Fruit fly (Drosophila melanogaster) whole organism, prepupa: Measurements from ENCODE around the gene gce.

ENCODE experiments used
- Blimp-1 ChIP-seq: fragments of 200-800 bp; sonication (Bioruptor generic); optimal IDR thresholded peaks from 3 replicates; lab custom pipeline; 2017; ENCODE audit warnings: missing biosample characterization, missing genetic modification characterization, mild to moderate bottlenecking, moderate library complexity, missing genetic modification reagents
- CG10631 ChIP-seq: fragments of 200-800 bp; sonication (Bioruptor generic); optimal IDR thresholded peaks from 2 replicates; lab custom pipeline; 2016; ENCODE audit warnings: missing biosample characterization, missing genetic modification characterization
- CG10669 ChIP-seq: fragments of 200-800 bp; sonication (Bioruptor generic); optimal IDR thresholded peaks from 3 replicates; lab custom pipeline; 2018; ENCODE audit warnings: missing biosample characterization, mild to moderate bottlenecking, missing genetic modification characterization, moderate library complexity
- CG11294 ChIP-seq: fragments of 200-800 bp; sonication (Bioruptor generic); IDR thresholded peaks from 2 replicates; pipeline ENCODE4 v1.3.6; 2022; ENCODE audit warnings: missing biosample characterization, missing genetic modification characterization
- CG11902 ChIP-seq: fragments of 200-800 bp; sonication (Bioruptor generic); optimal IDR thresholded peaks from 3 replicates; lab custom pipeline; 2016; ENCODE audit warnings: missing biosample characterization, missing genetic modification characterization
- CG15336 ChIP-seq: fragments of 200-800 bp; sonication (Bioruptor generic); IDR thresholded peaks from 2 replicates; pipeline ENCODE4 v1.3.6; 2022; ENCODE audit warnings: missing biosample characterization, missing genetic modification characterization
- CG1621 ChIP-seq: fragments of 200-800 bp; sonication (Bioruptor generic); optimal IDR thresholded peaks from 3 replicates; lab custom pipeline; 2018; ENCODE audit warnings: missing biosample characterization, mild to moderate bottlenecking, missing genetic modification characterization
- CG3032 ChIP-seq: fragments of 200-800 bp; optimal IDR thresholded peaks from 2 replicates; lab custom pipeline; 2019; ENCODE audit warnings: missing biosample characterization, mild to moderate bottlenecking, missing genetic modification characterization, moderate library complexity
- CG31627 ChIP-seq: fragments of 200-800 bp; sonication (Bioruptor generic); optimal IDR thresholded peaks from 3 replicates; lab custom pipeline; 2016; ENCODE audit warnings: missing biosample characterization, missing genetic modification characterization
- CG32006 ChIP-seq: fragments of 200-800 bp; sonication (Bioruptor generic); optimal IDR thresholded peaks from 3 replicates; lab custom pipeline; 2017; ENCODE audit warnings: missing biosample characterization, mild to moderate bottlenecking, missing genetic modification characterization
- CG34406 ChIP-seq: fragments of 200-800 bp; sonication (Bioruptor generic); optimal IDR thresholded peaks from 3 replicates; lab custom pipeline; 2016; ENCODE audit warnings: missing biosample characterization, missing genetic modification characterization
- CG3919 ChIP-seq: fragments of 200-800 bp; sonication (Bioruptor generic); optimal IDR thresholded peaks from 3 replicates; lab custom pipeline; 2016; ENCODE audit warnings: missing biosample characterization, missing genetic modification characterization
- CG4318 ChIP-seq: fragments of 200-800 bp; sonication (Bioruptor generic); optimal IDR thresholded peaks from 3 replicates; lab custom pipeline; 2017; ENCODE audit warnings: missing biosample characterization, mild to moderate bottlenecking, missing genetic modification characterization
- CG6276 ChIP-seq: fragments of 200-800 bp; sonication (Bioruptor generic); optimal IDR thresholded peaks from 2 replicates; lab custom pipeline; 2017; ENCODE audit warnings: missing biosample characterization, mild to moderate bottlenecking, missing genetic modification characterization
- CG6792 ChIP-seq: fragments of 200-800 bp; sonication (Bioruptor generic); optimal IDR thresholded peaks from 3 replicates; lab custom pipeline; 2016; ENCODE audit warnings: missing biosample characterization, missing genetic modification characterization
- CG6808 ChIP-seq: fragments of 200-800 bp; sonication (Bioruptor generic); optimal IDR thresholded peaks from 3 replicates; lab custom pipeline; 2017; ENCODE audit warnings: missing biosample characterization, missing genetic modification characterization, mild to moderate bottlenecking, moderate library complexity, missing genetic modification reagents
- CG6854 ChIP-seq: fragments of 200-800 bp; sonication (Bioruptor generic); optimal IDR thresholded peaks from 2 replicates; lab custom pipeline; 2017; ENCODE audit warnings: missing biosample characterization, mild to moderate bottlenecking, missing genetic modification characterization
- CG7368 ChIP-seq: fragments of 200-800 bp; sonication (Bioruptor generic); optimal IDR thresholded peaks from 3 replicates; lab custom pipeline; 2016; ENCODE audit warnings: missing biosample characterization, missing genetic modification characterization
- CG8119 ChIP-seq: fragments of 200-800 bp; sonication (Bioruptor generic); IDR thresholded peaks from 3 replicates; pipeline ENCODE4 v1.3.6; 2022; ENCODE audit warnings: missing biosample characterization, missing genetic modification characterization
- CG8319 ChIP-seq: fragments of 200-800 bp; sonication (Bioruptor generic); optimal IDR thresholded peaks from 3 replicates; lab custom pipeline; 2016; ENCODE audit warnings: missing biosample characterization, missing genetic modification characterization
- Eip78C ChIP-seq: fragments of 200-800 bp; sonication (Bioruptor generic); peaks from one replicate; lab custom pipeline; 2016; ENCODE audit warnings: missing biosample characterization, missing genetic modification characterization
- Eip93F ChIP-seq: fragments of 200-800 bp; sonication (Bioruptor generic); optimal IDR thresholded peaks from 2 replicates; lab custom pipeline; 2016; ENCODE audit warnings: missing biosample characterization, mild to moderate bottlenecking, missing genetic modification characterization
- Ets21C ChIP-seq: fragments of 200-800 bp; sonication (Bioruptor generic); optimal IDR thresholded peaks from 3 replicates; lab custom pipeline; 2016; ENCODE audit warnings: missing biosample characterization, missing genetic modification characterization
- Gug ChIP-seq: fragments of 200-800 bp; sonication (Bioruptor generic); IDR thresholded peaks from 2 replicates; pipeline ENCODE4 v1.3.6; 2022; ENCODE audit warnings: missing biosample characterization, missing genetic modification characterization
- Hr39 ChIP-seq: fragments of 200-800 bp; sonication (Bioruptor generic); optimal IDR thresholded peaks from 2 replicates; lab custom pipeline; 2016; ENCODE audit warnings: missing biosample characterization, missing genetic modification characterization
- Hr4 ChIP-seq: fragments of 200-800 bp; sonication (Bioruptor generic); optimal IDR thresholded peaks from 3 replicates; lab custom pipeline; 2016; ENCODE audit warnings: missing biosample characterization, missing genetic modification characterization
- Lpt ChIP-seq: fragments of 200-800 bp; sonication (Bioruptor generic); optimal IDR thresholded peaks from 3 replicates; lab custom pipeline; 2016; ENCODE audit warnings: missing biosample characterization, missing genetic modification characterization
- Met ChIP-seq: fragments of 200-800 bp; sonication (Bioruptor generic); optimal IDR thresholded peaks from 3 replicates; lab custom pipeline; 2016; ENCODE audit warnings: missing biosample characterization, missing genetic modification characterization
- OdsH ChIP-seq: fragments of 200-800 bp; sonication (Bioruptor generic); optimal IDR thresholded peaks from 3 replicates; lab custom pipeline; 2016; ENCODE audit warnings: missing biosample characterization, missing genetic modification characterization
- Sox102F ChIP-seq: fragments of 200-800 bp; sonication (Bioruptor generic); optimal IDR thresholded peaks from 2 replicates; lab custom pipeline; 2016; ENCODE audit warnings: missing biosample characterization, mild to moderate bottlenecking, missing genetic modification characterization
- Sox14 ChIP-seq: fragments of 200-800 bp; sonication (Bioruptor generic); optimal IDR thresholded peaks from 3 replicates; lab custom pipeline; 2016; ENCODE audit warnings: missing biosample characterization, missing genetic modification characterization
- Sox15 ChIP-seq: fragments of 200-800 bp; sonication (Bioruptor generic); optimal IDR thresholded peaks from 3 replicates; lab custom pipeline; 2016; ENCODE audit warnings: missing biosample characterization, missing genetic modification characterization
- achi ChIP-seq: fragments of 200-800 bp; sonication (Bioruptor generic); optimal IDR thresholded peaks from 3 replicates; lab custom pipeline; 2016; ENCODE audit warnings: missing biosample characterization, missing genetic modification characterization
- acj6 ChIP-seq: fragments of 200-800 bp; sonication (Bioruptor generic); optimal IDR thresholded peaks from 3 replicates; lab custom pipeline; 2016; ENCODE audit warnings: missing biosample characterization, missing genetic modification characterization
- cyc ChIP-seq: fragments of 200-800 bp; sonication (Bioruptor generic); optimal IDR thresholded peaks from 3 replicates; lab custom pipeline; 2016; ENCODE audit warnings: missing biosample characterization, missing genetic modification characterization
- dsx ChIP-seq: fragments of 200-800 bp; optimal IDR thresholded peaks from 3 replicates; lab custom pipeline; 2019; ENCODE audit warnings: missing biosample characterization, mild to moderate bottlenecking, missing genetic modification characterization, moderate library complexity; ENCODE audit not compliant: poor library complexity, severe bottlenecking
- esn ChIP-seq: fragments of 200-800 bp; sonication (Bioruptor generic); optimal IDR thresholded peaks from 2 replicates; lab custom pipeline; 2016; ENCODE audit warnings: missing biosample characterization, mild to moderate bottlenecking, missing genetic modification characterization, moderate library complexity
- fd85E ChIP-seq: fragments of 200-800 bp; sonication (Bioruptor generic); optimal IDR thresholded peaks from 3 replicates; lab custom pipeline; 2016; ENCODE audit warnings: missing biosample characterization, missing genetic modification characterization
- fkh ChIP-seq: fragments of 200-800 bp; sonication (Bioruptor generic); optimal IDR thresholded peaks from 3 replicates; lab custom pipeline; 2017; ENCODE audit warnings: missing biosample characterization, mild to moderate bottlenecking, missing genetic modification characterization, moderate library complexity
- lz ChIP-seq: fragments of 200-800 bp; sonication (Bioruptor generic); optimal IDR thresholded peaks from 3 replicates; lab custom pipeline; 2016; ENCODE audit warnings: missing biosample characterization, missing genetic modification characterization
- net ChIP-seq: fragments of 200-800 bp; sonication (Bioruptor generic); optimal IDR thresholded peaks from 3 replicates; lab custom pipeline; 2016; ENCODE audit warnings: missing biosample characterization, missing genetic modification characterization
- pdm3 ChIP-seq: fragments of 200-800 bp; sonication (Bioruptor generic); optimal IDR thresholded peaks from 3 replicates; lab custom pipeline; 2016; ENCODE audit warnings: missing biosample characterization, missing genetic modification characterization
- spab ChIP-seq: fragments of 200-800 bp; sonication (Bioruptor generic); optimal IDR thresholded peaks from 2 replicates; lab custom pipeline; 2017; ENCODE audit warnings: missing biosample characterization, mild to moderate bottlenecking, missing genetic modification characterization, missing genetic modification reagents
- svp ChIP-seq: fragments of 200-800 bp; sonication (Bioruptor generic); peaks from one replicate; lab custom pipeline; 2016; ENCODE audit warnings: missing biosample characterization, missing genetic modification characterization

The gce gene

dm6 chrX:15333066-15333874, 35.7 kb downstream of the gce start, which contains the start of the genes CG9114 and HDAC6 (continued):
- TF ChIP-seq CG10631 (GFP tag; lab: Kevin White, UChicago) (no peak), OdsH (GFP tag; lab: Kevin White, UChicago) (no peak), CG7368 (peak; percentile 0), CG6792 (GFP tag; lab: Kevin White, UChicago) (peak; percentile 12), fd85E (GFP tag; lab: Kevin White, UChicago) (no peak), spab (GFP tag; lab: Kevin White, UChicago) (no peak), lz (GFP tag; lab: Kevin White, UChicago) (peak; percentile 10), CG11294 (no peak), CG1621 (tag; lab: Kevin White, UChicago) (no peak), CG34406 (peak; percentile 3), dsx (GFP tag; lab: Kevin White, UChicago) (peak; percentile 51), Sox15 (GFP tag; lab: Kevin White, UChicago) (no peak), net (GFP tag; lab: Kevin White, UChicago) (peak; percentile 19)
- TF ChIP-seq, all 60 proteins: peak for 19

dm6 chrX:15334999-15335398, 37.4 kb downstream of the gce start:
- TF ChIP-seq CG32006 (GFP tag; lab: Kevin White, UChicago) (no peak), CG34406 (no peak), Eip78C (GFP tag; lab: Kevin White, UChicago) (peak; percentile 36), CG7368 (no peak), CG6854 (GFP tag; lab: Kevin White, UChicago) (no peak), Sox102F (GFP tag; lab: Kevin White, UChicago) (no peak), svp (GFP tag; lab: Kevin White, UChicago) (peak; percentile 94)

- TF ChIP-seq Met (GFP tag; lab: Kevin White, UChicago) = peak; percentile 42
- TF ChIP-seq net (GFP tag; lab: Kevin White, UChicago) = no peak
- peak; percentile 20 for TF ChIP-seq CG31627 (GFP tag; lab: Kevin White, UChicago)
- no peak for TF ChIP-seq CG3919
- no peak for TF ChIP-seq CG6276 (GFP tag; lab: Kevin White, UChicago)
- TF ChIP-seq Eip93F (GFP tag; lab: Kevin White, UChicago) = no peak
- TF ChIP-seq acj6 = no peak
- TF ChIP-seq fkh (GFP tag; lab: Kevin White, UChicago) = no peak
- TF ChIP-seq Sox14 (GFP tag; lab: Kevin White, UChicago) = peak; percentile 4
- TF ChIP-seq CG6792 (GFP tag; lab: Kevin White, UChicago) = peak; percentile 1
- TF ChIP-seq CG10669 (GFP tag; lab: Kevin White, UChicago) = no peak
- no peak for TF ChIP-seq CG8119 (GFP tag; lab: Robert Waterston, UW)
- no peak for TF ChIP-seq CG15336
- no peak for TF ChIP-seq Sox15 (GFP tag; lab: Kevin White, UChicago)
- no peak for TF ChIP-seq CG10631 (GFP tag; lab: Kevin White, UChicago)
- TF ChIP-seq Ets21C (GFP tag; lab: Kevin White, UChicago) = peak; percentile 19
- TF ChIP-seq svp (GFP tag; lab: Kevin White, UChicago) = peak; percentile 98
- TF ChIP-seq CG11902 (GFP tag; lab: Kevin White, UChicago) = no peak
- TF ChIP-seq CG11294 = no peak
- TF ChIP-seq achi (GFP tag; lab: Kevin White, UChicago) = no peak
- TF ChIP-seq pdm3 (GFP tag; lab: Kevin White, UChicago) = no peak
- peak; percentile 38 for TF ChIP-seq lz (GFP tag; lab: Kevin White, UChicago)
- no peak for TF ChIP-seq Lpt (GFP tag; lab: Kevin White, UChicago)
- no peak for TF ChIP-seq Hr4 (GFP tag; lab: Kevin White, UChicago)
- TF ChIP-seq Blimp-1 = no peak
- no peak for TF ChIP-seq CG7368
- no peak for TF ChIP-seq Sox102F (GFP tag; lab: Kevin White, UChicago)
- TF ChIP-seq cyc (GFP tag; lab: Kevin White, UChicago) = peak; percentile 3
- no peak for TF ChIP-seq Gug
- no peak for TF ChIP-seq CG6808 (GFP tag; lab: Kevin White, UChicago)
- TF ChIP-seq CG3032 = no peak
- TF ChIP-seq CG4318 = no peak
- TF ChIP-seq CG32006 (GFP tag; lab: Kevin White, UChicago) = no peak
- TF ChIP-seq CG8319 (GFP tag; lab: Kevin White, UChicago) = no peak
- TF ChIP-seq Hr39 = peak; percentile 37
- no peak for TF ChIP-seq fd85E (GFP tag; lab: Kevin White, UChicago)
- no peak for TF ChIP-seq CG1621 (tag; lab: Kevin White, UChicago)
- peak; percentile 41 for TF ChIP-seq esn
Observed at dm6 chrX:15335845-15336453, 38.4 kb downstream of the gce start.
